Worm (Caenorhabditis elegans) whole organism, L3 larva: ENCODE data around the gene msp-55.
A peak's percentile ranks its signal among the peaks of the same experiment; 100 is the strongest.

ENCODE experiments used
- ZK546.5 ChIP-seq: sonication (generic microtip); optimal IDR thresholded peaks from 2 replicates; lab custom pipeline; 2017; ENCODE audit warnings: missing biosample characterization, missing genetic modification characterization
- aly-2 ChIP-seq: fragments of 150-350 bp; optimal IDR thresholded peaks from 2 replicates; lab custom pipeline; 2014; ENCODE audit warnings: missing biosample characterization, missing genetic modification characterization
- ama-1 ChIP-seq: fragments of 150-350 bp; optimal IDR thresholded peaks from 2 replicates; lab custom pipeline; 2018
- ceh-16 ChIP-seq: sonication (generic microtip); optimal IDR thresholded peaks from 2 replicates; lab custom pipeline; 2017; ENCODE audit warnings: missing biosample characterization, missing genetic modification characterization
- ceh-28 ChIP-seq: fragments of 150-350 bp; optimal IDR thresholded peaks from 2 replicates; lab custom pipeline; 2014; ENCODE audit warnings: missing biosample characterization, missing genetic modification reagents, missing genetic modification characterization
- daf-12 ChIP-seq: fragments of 150-350 bp; optimal IDR thresholded peaks from 2 replicates; lab custom pipeline; 2014; ENCODE audit warnings: missing biosample characterization, missing genetic modification reagents, missing genetic modification characterization
- egl-27 ChIP-seq: sonication (generic microtip); optimal IDR thresholded peaks from 4 replicates; lab custom pipeline; 2017; ENCODE audit warnings: missing biosample characterization, missing genetic modification reagents, missing genetic modification characterization
- egl-5 ChIP-seq: fragments of 150-350 bp; optimal IDR thresholded peaks from 2 replicates; lab custom pipeline; 2017; ENCODE audit warnings: missing biosample characterization, missing genetic modification reagents, missing genetic modification characterization, inconsistent platforms
- elt-1 ChIP-seq: fragments of 150-350 bp; optimal IDR thresholded peaks from 2 replicates; lab custom pipeline; 2014; ENCODE audit warnings: missing biosample characterization, missing genetic modification characterization
- elt-2 ChIP-seq: sonication (generic microtip); optimal IDR thresholded peaks from 2 replicates; lab custom pipeline; 2016; ENCODE audit warnings: missing genetic modification reagents, mild to moderate bottlenecking, missing genetic modification characterization, missing compliant biosample characterization
- elt-3 ChIP-seq, 3 experiments: fragments of 150-350 bp in 1 of 3; sonication (generic microtip) in 2 of 3; optimal IDR thresholded peaks; 2 replicates in 2 of 3; 4 replicates in 1 of 3; lab custom pipeline; 2014 to 2017; ENCODE audit warnings: missing biosample characterization in 3 of 3, missing genetic modification characterization in 3 of 3
- eor-1 ChIP-seq, 2 experiments: fragments of 150-350 bp; optimal IDR thresholded peaks; 2 replicates each; lab custom pipeline; 2014 to 2018; ENCODE audit warnings: missing biosample characterization in 2 of 2, missing genetic modification characterization in 2 of 2
- fkh-10 ChIP-seq: sonication (generic microtip); optimal IDR thresholded peaks from 2 replicates; lab custom pipeline; 2017; ENCODE audit warnings: missing biosample characterization, missing genetic modification reagents, missing genetic modification characterization
- fkh-2 ChIP-seq: fragments of 150-350 bp; optimal IDR thresholded peaks from 2 replicates; lab custom pipeline; 2014; ENCODE audit warnings: missing biosample characterization, missing genetic modification reagents, missing genetic modification characterization
- fos-1 ChIP-seq: fragments of 150-350 bp; optimal IDR thresholded peaks from 2 replicates; lab custom pipeline; 2014; ENCODE audit warnings: missing biosample characterization, missing genetic modification characterization
- hmg-11 ChIP-seq: sonication (generic microtip); optimal IDR thresholded peaks from 2 replicates; lab custom pipeline; 2016; ENCODE audit warnings: missing genetic modification characterization, missing compliant biosample characterization
- jun-1 ChIP-seq: fragments of 150-350 bp; optimal IDR thresholded peaks from 2 replicates; lab custom pipeline; 2014; ENCODE audit warnings: missing biosample characterization, missing genetic modification reagents, missing genetic modification characterization
- lin-15B ChIP-seq: fragments of 150-350 bp; optimal IDR thresholded peaks from 2 replicates; lab custom pipeline; 2014; ENCODE audit warnings: missing biosample characterization, missing genetic modification characterization
- lin-39 ChIP-seq: fragments of 150-350 bp; optimal IDR thresholded peaks from 2 replicates; lab custom pipeline; 2018; ENCODE audit warnings: missing biosample characterization, missing genetic modification reagents, missing genetic modification characterization
- mdl-1 ChIP-seq: fragments of 150-350 bp; optimal IDR thresholded peaks from 2 replicates; lab custom pipeline; 2014; ENCODE audit warnings: missing biosample characterization, missing genetic modification characterization
- nfya-1 ChIP-seq: sonication (generic microtip); optimal IDR thresholded peaks from 2 replicates; lab custom pipeline; 2017; ENCODE audit warnings: missing genetic modification characterization, mild to moderate bottlenecking, missing compliant biosample characterization, antibody characterized with exemption, moderate library complexity; ENCODE audit not compliant: insufficient read depth
- nhr-11 ChIP-seq: fragments of 150-350 bp; optimal IDR thresholded peaks from 2 replicates; lab custom pipeline; 2014; ENCODE audit warnings: missing biosample characterization, missing genetic modification characterization
- nhr-12 ChIP-seq: fragments of 150-350 bp; optimal IDR thresholded peaks from 2 replicates; lab custom pipeline; 2014; ENCODE audit warnings: missing biosample characterization, missing genetic modification characterization
- nhr-237 ChIP-seq: fragments of 150-350 bp; optimal IDR thresholded peaks from 2 replicates; lab custom pipeline; 2014; ENCODE audit warnings: missing biosample characterization, missing genetic modification characterization
- nhr-25 ChIP-seq: sonication (generic microtip); optimal IDR thresholded peaks from 2 replicates; lab custom pipeline; 2017; ENCODE audit warnings: missing biosample characterization, missing genetic modification characterization
- nhr-28 ChIP-seq: fragments of 150-350 bp; optimal IDR thresholded peaks from 2 replicates; lab custom pipeline; 2014; ENCODE audit warnings: missing biosample characterization, missing genetic modification characterization
- pha-4 ChIP-seq: fragments of 150-350 bp; optimal IDR thresholded peaks from 2 replicates; lab custom pipeline; 2014; ENCODE audit warnings: missing biosample characterization, missing genetic modification reagents, missing genetic modification characterization
- pqm-1 ChIP-seq: fragments of 150-350 bp; optimal IDR thresholded peaks from 2 replicates; lab custom pipeline; 2017; ENCODE audit warnings: missing biosample characterization, missing genetic modification characterization, inconsistent platforms
- sea-2 ChIP-seq: fragments of 150-350 bp; sonication (generic microtip); optimal IDR thresholded peaks from 4 replicates; lab custom pipeline; 2014; ENCODE audit warnings: missing biosample characterization, missing genetic modification reagents, missing genetic modification characterization
- skn-1 ChIP-seq: fragments of 150-350 bp; optimal IDR thresholded peaks from 2 replicates; lab custom pipeline; 2014; ENCODE audit warnings: missing biosample characterization, missing genetic modification characterization
- snpc-4 ChIP-seq: fragments of 150-350 bp; optimal IDR thresholded peaks from 2 replicates; lab custom pipeline; 2014; ENCODE audit warnings: missing biosample characterization, missing genetic modification characterization
- tbx-2 ChIP-seq: sonication (generic microtip); optimal IDR thresholded peaks from 2 replicates; lab custom pipeline; 2016; ENCODE audit warnings: mild to moderate bottlenecking, missing genetic modification characterization, missing compliant biosample characterization
- zag-1 ChIP-seq: fragments of 150-350 bp; optimal IDR thresholded peaks from 2 replicates; lab custom pipeline; 2014; ENCODE audit warnings: missing biosample characterization, missing genetic modification characterization
- ztf-4 ChIP-seq: fragments of 150-350 bp; optimal IDR thresholded peaks from 2 replicates; lab custom pipeline; 2014; ENCODE audit warnings: missing biosample characterization, missing genetic modification characterization

msp-55 gene

DNA sequence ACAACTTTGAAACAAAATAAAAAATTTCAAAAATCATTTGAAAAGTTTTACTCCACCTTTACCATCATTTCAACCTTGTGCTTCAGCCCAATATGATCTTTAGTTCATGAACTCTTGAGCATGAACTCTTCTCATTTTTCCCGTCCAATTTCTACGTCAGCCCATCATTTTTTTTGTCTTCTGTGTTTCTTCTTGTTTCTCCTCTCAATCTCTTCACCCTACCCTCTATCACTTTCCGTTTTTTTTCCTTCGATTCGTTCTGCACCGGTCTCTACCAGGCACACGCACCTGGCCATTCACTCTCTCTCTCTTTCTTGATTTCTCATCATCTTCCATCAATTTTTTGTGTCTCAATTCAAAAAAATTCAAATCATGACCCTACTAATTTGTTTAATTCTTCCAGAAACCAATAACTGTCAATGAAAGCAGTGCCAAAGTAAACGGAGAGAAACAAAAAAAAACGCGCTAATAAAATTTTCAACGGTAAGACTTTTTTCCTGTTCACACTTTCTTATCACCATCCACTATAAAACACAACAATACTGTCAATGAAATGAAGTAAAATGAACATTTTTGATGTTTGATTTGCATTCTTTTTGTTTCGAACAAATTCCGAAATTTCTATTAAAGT is 27.2 kb upstream of the msp-55 start, which contains the start of gene pygo-1:
Gene pygo-1, plus strand, starts transcription at position 404 of the 631 bp plus-strand sequence.
- TF ChIP-seq eor-1 (tag; optimal IDR thresholded peaks at IDR 0.05; lab: Kevin White, UChicago): no peak
- peak; percentile 66 for TF ChIP-seq elt-2 (tag; lab: Kevin White, UChicago)
- peak; percentile 26 for TF ChIP-seq nfya-1 (tag; lab: Kevin White, UChicago)
- peak; percentile 2 for TF ChIP-seq pha-4
- peak; percentile 42 for TF ChIP-seq ama-1 (lab: Kevin White, UChicago)

DNA sequence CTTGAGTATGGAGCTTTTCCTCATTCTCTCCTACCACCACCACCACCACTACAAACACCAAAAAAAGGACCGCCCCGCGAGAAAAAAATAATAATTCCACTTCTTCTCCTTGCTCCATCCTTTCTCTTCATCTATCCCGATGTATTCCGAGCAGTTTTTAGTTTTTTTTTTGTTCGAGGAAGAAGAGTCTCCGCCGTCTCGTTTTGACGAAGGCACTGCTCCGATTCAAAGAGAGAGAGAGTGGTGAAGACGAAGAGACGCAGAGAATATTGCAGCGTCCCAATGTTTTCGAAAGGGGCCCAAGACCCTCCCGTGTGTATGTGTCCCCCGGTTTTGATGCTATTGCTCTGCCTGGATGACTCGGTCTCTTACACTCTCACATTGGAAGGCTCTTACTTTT is 25.3 kb upstream of the msp-55 start:
- TF ChIP-seq nhr-12 (tag; lab: Kevin White, UChicago) (no peak), tbx-2 (tag; lab: Kevin White, UChicago) (no peak), mdl-1 (tag; lab: Kevin White, UChicago) (no peak), pqm-1 (tag; lab: Kevin White, UChicago) (no peak), skn-1 (tag; lab: Kevin White, UChicago) (no peak), lin-15B (tag; lab: Kevin White, UChicago) (no peak), ZK546.5 (no peak), elt-3 (tag; optimal IDR thresholded peaks at IDR 0.05; lab: Kevin White, UChicago) (no peak), eor-1 (tag; optimal IDR thresholded peaks at IDR 0.05; lab: Kevin White, UChicago) (no peak), nfya-1 (tag; lab: Kevin White, UChicago) (peak; percentile 48), lin-39 (tag; lab: Kevin White, UChicago) (no peak), egl-5 (peak; percentile 1), nhr-28 (no peak), egl-27 (tag; lab: Kevin White, UChicago) (no peak), zag-1 (no peak), fkh-10 (GFP tag; lab: Kevin White, UChicago) (peak; percentile 46)

DNA sequence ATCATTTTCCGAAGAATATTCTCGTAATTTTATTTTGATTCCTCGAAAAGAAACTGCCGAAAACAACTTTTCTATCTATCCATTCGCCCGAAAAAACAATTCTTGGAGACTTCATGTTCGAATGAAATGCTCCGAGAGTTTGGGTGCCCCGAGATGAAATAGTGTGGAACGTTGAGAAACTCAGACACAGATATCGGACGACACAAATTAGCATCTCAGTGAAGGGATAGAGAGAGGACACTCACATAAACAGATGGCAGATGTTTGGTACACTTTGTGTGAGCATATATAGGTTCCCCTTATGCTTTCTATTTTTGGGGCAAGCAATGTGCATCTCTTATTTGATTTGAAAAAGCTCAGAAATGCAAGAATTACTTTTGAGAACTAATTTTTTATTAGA is 23.0 kb upstream of the msp-55 start:
- TF ChIP-seq ceh-28 (tag; lab: Kevin White, UChicago) (no peak), nfya-1 (tag; lab: Kevin White, UChicago) (peak; percentile 19), lin-39 (tag; lab: Kevin White, UChicago) (peak; percentile 52), egl-5 (peak; percentile 42), mdl-1 (tag; lab: Kevin White, UChicago) (no peak), hmg-11 (tag; lab: Kevin White, UChicago) (peak; percentile 1)

- TF ChIP-seq nhr-237: no peak
- TF ChIP-seq nhr-12 (tag; lab: Kevin White, UChicago): no peak
- TF ChIP-seq sea-2 (GFP tag; lab: Kevin White, UChicago): no peak
- TF ChIP-seq nhr-11: no peak
- TF ChIP-seq hmg-11 (tag; lab: Kevin White, UChicago): peak; percentile 15
- no peak for TF ChIP-seq ama-1 (lab: Kevin White, UChicago)
- no peak for TF ChIP-seq fkh-2 (tag; lab: Kevin White, UChicago)
- no peak for TF ChIP-seq ztf-4 (tag; lab: Kevin White, UChicago)
- TF ChIP-seq ceh-28 (tag; lab: Kevin White, UChicago): no peak
- no peak for TF ChIP-seq snpc-4
- no peak for TF ChIP-seq fkh-10 (GFP tag; lab: Kevin White, UChicago)
- TF ChIP-seq ceh-16 (tag; lab: Kevin White, UChicago): no peak
- no peak for TF ChIP-seq egl-5
- TF ChIP-seq nfya-1 (tag; lab: Kevin White, UChicago): peak; percentile 54
- TF ChIP-seq nhr-25 (tag; lab: Kevin White, UChicago): peak; percentile 34
- TF ChIP-seq elt-2 (tag; lab: Kevin White, UChicago): no peak
- TF ChIP-seq elt-3 (tag; optimal IDR thresholded peaks at IDR 0.05; lab: Kevin White, UChicago): no peak
- TF ChIP-seq jun-1 (tag; lab: Kevin White, UChicago): no peak
- peak; percentile 38 for TF ChIP-seq pha-4
- TF ChIP-seq nhr-28: no peak
These were observed 22.1 kb upstream of the msp-55 start for ce11 chrIV:5077918-5078317.

DNA sequence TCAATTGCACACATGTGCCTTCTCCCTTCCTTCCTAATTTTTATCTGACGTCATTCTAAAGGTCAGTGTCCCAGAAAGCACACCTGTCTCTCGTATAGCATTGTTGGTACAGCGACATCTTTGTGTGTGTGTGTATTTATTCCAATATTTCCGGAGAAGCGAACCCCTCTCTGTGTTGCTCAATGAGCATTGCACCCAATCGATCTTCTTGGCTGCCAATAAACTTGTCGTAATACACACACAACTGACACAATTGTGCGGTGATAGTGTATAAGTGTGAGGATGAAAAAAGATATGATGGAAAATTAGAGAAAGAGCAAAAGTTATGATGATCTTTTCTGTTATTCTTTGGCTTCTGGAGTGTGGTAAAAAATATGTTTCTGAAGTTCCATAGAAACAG is 20.8 kb upstream of the msp-55 start:
- no peak for TF ChIP-seq fos-1 (tag; lab: Kevin White, UChicago)
- TF ChIP-seq pha-4: no peak
- TF ChIP-seq skn-1 (tag; lab: Kevin White, UChicago): no peak
- TF ChIP-seq elt-2 (tag; lab: Kevin White, UChicago): no peak
- no peak for TF ChIP-seq elt-1 (tag; lab: Kevin White, UChicago)
- TF ChIP-seq daf-12 (tag; lab: Kevin White, UChicago): no peak
- no peak for TF ChIP-seq ceh-28 (tag; lab: Kevin White, UChicago)
- TF ChIP-seq elt-3 (tag; optimal IDR thresholded peaks at IDR 0.05; lab: Kevin White, UChicago): no peak
- no peak for TF ChIP-seq jun-1 (tag; lab: Kevin White, UChicago)
- no peak for TF ChIP-seq sea-2 (GFP tag; lab: Kevin White, UChicago)
- TF ChIP-seq fkh-2 (tag; lab: Kevin White, UChicago): no peak
- TF ChIP-seq nhr-12 (tag; lab: Kevin White, UChicago): no peak
- no peak for TF ChIP-seq hmg-11 (tag; lab: Kevin White, UChicago)
- TF ChIP-seq aly-2 (tag; lab: Kevin White, UChicago): no peak
- no peak for TF ChIP-seq lin-15B (tag; lab: Kevin White, UChicago)
- no peak for TF ChIP-seq tbx-2 (tag; lab: Kevin White, UChicago)
- TF ChIP-seq ZK546.5: no peak
- no peak for TF ChIP-seq snpc-4
